Worm (Caenorhabditis elegans) whole organism, L4 larva: ENCODE data around the gene F07A11.4.

Experiments used
- F37D6.2 ChIP-seq: sonication (generic microtip); optimal IDR thresholded peaks from 2 replicates; lab custom pipeline; 2016; ENCODE audit warnings: mild to moderate bottlenecking, missing genetic modification characterization, missing compliant biosample characterization
- F44E2.7 ChIP-seq: fragments of 200-800 bp; sonication (Bioruptor generic); IDR thresholded peaks from 2 replicates; pipeline ENCODE4 v2.1.2; 2022; ENCODE audit warnings: missing genetic modification characterization, missing compliant biosample characterization
- R02D3.7 ChIP-seq: fragments of 150-350 bp; sonication (generic microtip); optimal IDR thresholded peaks from 3 replicates; lab custom pipeline; 2014; ENCODE audit warnings: missing biosample characterization, missing genetic modification characterization
- T26A8.4 ChIP-seq: fragments of 200-800 bp; sonication (Bioruptor generic); IDR thresholded peaks from 2 replicates; pipeline ENCODE4 v1.3.6; 2022; ENCODE audit warnings: missing genetic modification characterization, missing compliant biosample characterization
- Y105C5A.15 ChIP-seq: fragments of 200-800 bp; sonication (Bioruptor generic); IDR thresholded peaks from 2 replicates; pipeline ENCODE4 v1.3.6; 2022; ENCODE audit warnings: missing genetic modification characterization, missing compliant biosample characterization
- Y48G9A.11 ChIP-seq: fragments of 200-800 bp; sonication (Bioruptor generic); IDR thresholded peaks from 2 replicates; pipeline ENCODE4 v1.3.6; 2022; ENCODE audit warnings: missing genetic modification reagents, missing genetic modification characterization, missing compliant biosample characterization
- Y5F2A.4 ChIP-seq: fragments of 200-800 bp; sonication (Bioruptor generic); optimal IDR thresholded peaks from 2 replicates; lab custom pipeline; 2018; ENCODE audit warnings: mild to moderate bottlenecking, missing genetic modification characterization, missing compliant biosample characterization
- Y75B8A.6 ChIP-seq: fragments of 200-800 bp; sonication (Bioruptor generic); IDR thresholded peaks from 2 replicates; pipeline ENCODE4 v1.3.6; 2022; ENCODE audit warnings: missing genetic modification reagents, missing genetic modification characterization, missing compliant biosample characterization
- ZK546.5 ChIP-seq, 2 experiments: sonication (generic microtip); optimal IDR thresholded peaks; 2 replicates each; lab custom pipeline; 2017; ENCODE audit warnings: missing biosample characterization in 2 of 2, missing genetic modification characterization in 2 of 2
- aha-1 ChIP-seq: fragments of 150-350 bp; peaks from one replicate; lab custom pipeline; 2014; ENCODE audit warnings: missing biosample characterization, missing genetic modification characterization
- ama-1 ChIP-seq: fragments of 150-350 bp; optimal IDR thresholded peaks from 2 replicates; lab custom pipeline; 2014; ENCODE audit warnings: inconsistent platforms, mixed read lengths
- arid-1 ChIP-seq: fragments of 200-800 bp; sonication (Bioruptor generic); conservative IDR thresholded peaks from 2 replicates; pipeline ENCODE4 v1.3.6; 2022; ENCODE audit warnings: missing genetic modification reagents, missing genetic modification characterization, missing compliant biosample characterization
- attf-4 ChIP-seq: sonication (generic microtip); optimal IDR thresholded peaks from 3 replicates; lab custom pipeline; 2017; ENCODE audit warnings: missing biosample characterization, missing genetic modification characterization
- ceh-44 ChIP-seq: fragments of 200-800 bp; sonication (Bioruptor generic); IDR thresholded peaks from 2 replicates; pipeline ENCODE4 v1.3.6; 2022; ENCODE audit warnings: missing genetic modification reagents, missing genetic modification characterization, missing compliant biosample characterization
- ceh-82 ChIP-seq: sonication (generic microtip); optimal IDR thresholded peaks from 2 replicates; lab custom pipeline; 2017; ENCODE audit warnings: missing biosample characterization, missing genetic modification characterization
- ctbp-1 ChIP-seq: fragments of 200-800 bp; sonication (Bioruptor generic); IDR thresholded peaks from 2 replicates; pipeline ENCODE4 v1.3.6; 2022; ENCODE audit warnings: missing genetic modification reagents, missing genetic modification characterization, missing compliant biosample characterization
- daf-8 ChIP-seq: fragments of 200-800 bp; sonication (Bioruptor generic); IDR thresholded peaks from 2 replicates; pipeline ENCODE4 v1.3.6; 2022; ENCODE audit warnings: missing genetic modification characterization, missing compliant biosample characterization
- dpl-1 ChIP-seq: fragments of 150-350 bp; optimal IDR thresholded peaks from 2 replicates; lab custom pipeline; 2014; ENCODE audit warnings: missing biosample characterization, missing genetic modification reagents, missing genetic modification characterization
- dve-1 ChIP-seq: sonication (generic microtip); optimal IDR thresholded peaks from 2 replicates; lab custom pipeline; 2017; ENCODE audit warnings: antibody characterized with exemption, mild to moderate bottlenecking, missing genetic modification characterization, missing compliant biosample characterization; ENCODE audit not compliant: insufficient read depth
- fos-1 ChIP-seq: fragments of 150-350 bp; optimal IDR thresholded peaks from 2 replicates; lab custom pipeline; 2014; ENCODE audit warnings: missing biosample characterization, missing genetic modification characterization
- hlh-11 ChIP-seq: fragments of 200-800 bp; sonication (Bioruptor generic); optimal IDR thresholded peaks from 2 replicates; lab custom pipeline; 2018; ENCODE audit warnings: mild to moderate bottlenecking, missing genetic modification characterization, missing compliant biosample characterization
- hlh-30 ChIP-seq: sonication (generic microtip); optimal IDR thresholded peaks from 2 replicates; lab custom pipeline; 2017; ENCODE audit warnings: antibody characterized with exemption, mild to moderate bottlenecking, missing genetic modification characterization, missing compliant biosample characterization; ENCODE audit not compliant: insufficient read depth
- hmg-1.1 ChIP-seq: fragments of 200-800 bp; sonication (Bioruptor generic); IDR thresholded peaks from 2 replicates; pipeline ENCODE4 v1.3.6; 2022; ENCODE audit warnings: missing genetic modification reagents, missing genetic modification characterization, missing compliant biosample characterization
- jun-1 ChIP-seq: fragments of 150-350 bp; optimal IDR thresholded peaks from 2 replicates; lab custom pipeline; 2014; ENCODE audit warnings: missing biosample characterization, missing genetic modification reagents, missing genetic modification characterization
- lim-7 ChIP-seq: fragments of 200-800 bp; sonication (Bioruptor generic); IDR thresholded peaks from 2 replicates; pipeline ENCODE4 v1.3.6; 2022; ENCODE audit warnings: missing genetic modification characterization, missing compliant biosample characterization
- lin-15B ChIP-seq: fragments of 150-350 bp; sonication (generic microtip); optimal IDR thresholded peaks from 3 replicates; lab custom pipeline; 2014; ENCODE audit warnings: missing biosample characterization, missing genetic modification characterization
- lin-29 ChIP-seq: fragments of 200-800 bp; sonication (Bioruptor generic); IDR thresholded peaks from 2 replicates; pipeline ENCODE4 v1.3.6; 2022; ENCODE audit warnings: missing genetic modification reagents, missing genetic modification characterization, missing compliant biosample characterization
- lin-38 ChIP-seq: fragments of 200-800 bp; sonication (Bioruptor generic); IDR thresholded peaks from 2 replicates; pipeline ENCODE4 v1.3.6; 2022; ENCODE audit warnings: missing genetic modification reagents, missing genetic modification characterization, missing compliant biosample characterization
- lsy-2 ChIP-seq, 2 experiments: fragments of 150-350 bp in 1 of 2; sonication (generic microtip) in 1 of 2; optimal IDR thresholded peaks; 2 replicates each; lab custom pipeline; 2014 to 2017; ENCODE audit warnings: missing biosample characterization in 2 of 2, missing genetic modification characterization in 2 of 2
- mdt-29 ChIP-seq: fragments of 200-800 bp; sonication (Bioruptor generic); IDR thresholded peaks from 2 replicates; pipeline ENCODE4 v1.3.6; 2022; ENCODE audit warnings: missing genetic modification reagents, missing genetic modification characterization, missing compliant biosample characterization
- mxl-3 ChIP-seq: fragments of 200-800 bp; sonication (Bioruptor generic); optimal IDR thresholded peaks from 2 replicates; lab custom pipeline; 2018; ENCODE audit warnings: mild to moderate bottlenecking, missing genetic modification characterization, missing compliant biosample characterization
- nhr-102 ChIP-seq: sonication (generic microtip); optimal IDR thresholded peaks from 2 replicates; lab custom pipeline; 2016; ENCODE audit warnings: mild to moderate bottlenecking, missing genetic modification characterization, moderate library complexity, missing compliant biosample characterization
- nhr-11 ChIP-seq: fragments of 150-350 bp; optimal IDR thresholded peaks from 2 replicates; lab custom pipeline; 2014; ENCODE audit warnings: missing biosample characterization, missing genetic modification characterization
- nhr-77 ChIP-seq: fragments of 150-350 bp; optimal IDR thresholded peaks from 2 replicates; lab custom pipeline; 2014; ENCODE audit warnings: missing biosample characterization, missing genetic modification characterization
- php-3 ChIP-seq: fragments of 200-800 bp; sonication (Bioruptor generic); IDR thresholded peaks from 2 replicates; pipeline ENCODE4 v1.3.6; 2022; ENCODE audit warnings: missing genetic modification reagents, missing genetic modification characterization, missing compliant biosample characterization
- pqm-1 ChIP-seq: sonication (generic microtip); optimal IDR thresholded peaks from 2 replicates; lab custom pipeline; 2017; ENCODE audit warnings: missing biosample characterization, missing genetic modification characterization
- rbr-2 ChIP-seq: sonication (generic microtip); optimal IDR thresholded peaks from 2 replicates; lab custom pipeline; 2016; ENCODE audit warnings: missing genotype, missing genetic modification characterization, missing compliant biosample characterization
- set-16 ChIP-seq: fragments of 200-800 bp; sonication (Bioruptor generic); IDR thresholded peaks from 2 replicates; pipeline ENCODE4 v1.3.6; 2022; ENCODE audit warnings: missing genetic modification reagents, missing genetic modification characterization, missing compliant biosample characterization
- skn-1 ChIP-seq: fragments of 150-350 bp; optimal IDR thresholded peaks from 2 replicates; lab custom pipeline; 2014; ENCODE audit warnings: missing biosample characterization, missing genetic modification characterization
- spr-1 ChIP-seq: sonication (generic microtip); optimal IDR thresholded peaks from 2 replicates; lab custom pipeline; 2016; ENCODE audit warnings: mild to moderate bottlenecking, missing genetic modification characterization, missing compliant biosample characterization
- spr-3 ChIP-seq: fragments of 200-800 bp; sonication (Bioruptor generic); optimal IDR thresholded peaks from 2 replicates; lab custom pipeline; 2018; ENCODE audit warnings: mild to moderate bottlenecking, missing genetic modification characterization, missing compliant biosample characterization
- unc-62 ChIP-seq, 3 experiments: fragments of 150-350 bp in 1 of 3; sonication (generic microtip); optimal IDR thresholded peaks in 2 of 3; peaks in 1 of 3; 1 replicate in 1 of 3; 2 replicates in 2 of 3; lab custom pipeline; 2014 to 2017; ENCODE audit warnings: missing biosample characterization in 3 of 3, missing genetic modification characterization in 3 of 3, missing genetic modification reagents in 3 of 3, missing genotype in 1 of 3
- vab-7 ChIP-seq: fragments of 200-800 bp; sonication (Bioruptor generic); IDR thresholded peaks from 2 replicates; pipeline ENCODE4 v1.3.6; 2022; ENCODE audit warnings: missing genetic modification reagents, missing genetic modification characterization, missing compliant biosample characterization
- zag-1 ChIP-seq: fragments of 150-350 bp; optimal IDR thresholded peaks from 2 replicates; lab custom pipeline; 2014; ENCODE audit warnings: missing biosample characterization, missing genetic modification characterization
- zfp-2 ChIP-seq: sonication (generic microtip); optimal IDR thresholded peaks from 2 replicates; lab custom pipeline; 2016; ENCODE audit warnings: mild to moderate bottlenecking, missing genetic modification characterization, missing compliant biosample characterization
- zfp-3 ChIP-seq: fragments of 200-800 bp; sonication (Bioruptor generic); conservative IDR thresholded peaks from 2 replicates; pipeline ENCODE4 v1.3.6; 2022; ENCODE audit warnings: missing genetic modification reagents, missing genetic modification characterization, missing compliant biosample characterization
- zip-11 ChIP-seq: fragments of 200-800 bp; sonication (Bioruptor generic); IDR thresholded peaks from 2 replicates; pipeline ENCODE4 v1.3.6; 2022; ENCODE audit warnings: missing genetic modification characterization, missing compliant biosample characterization
- ztf-11 ChIP-seq: fragments of 150-350 bp; optimal IDR thresholded peaks from 2 replicates; lab custom pipeline; 2014; ENCODE audit warnings: missing biosample characterization, missing genetic modification characterization

Gene F07A11.4

DNA sequence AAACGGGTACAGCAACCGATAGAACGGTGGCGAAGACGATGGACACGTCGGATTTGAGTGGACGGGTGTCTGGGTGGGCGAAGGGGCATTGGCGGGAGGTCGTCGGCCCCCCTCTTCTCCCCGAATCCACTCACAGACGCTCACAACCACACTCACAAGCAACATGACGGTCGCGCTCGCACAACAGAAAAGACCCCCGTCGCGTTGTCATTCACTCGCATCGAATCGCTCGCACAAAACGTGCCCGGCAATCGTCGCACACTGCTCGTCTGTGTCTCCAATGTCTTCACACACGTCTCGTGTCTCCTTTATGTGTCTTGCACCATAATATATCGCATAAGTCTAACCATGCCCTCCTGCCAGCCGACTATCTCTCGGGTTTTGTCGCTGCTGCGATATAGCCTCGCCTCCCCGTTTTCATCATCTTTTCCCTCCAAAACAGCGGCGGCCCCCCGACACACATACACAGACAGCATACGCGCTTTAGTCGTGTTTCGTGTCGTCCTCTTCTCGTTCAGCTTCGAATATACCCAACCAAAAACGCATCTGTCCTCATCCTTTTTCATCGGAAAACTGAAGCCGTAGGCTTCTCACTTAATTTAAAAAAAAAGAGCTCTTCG lies 33.4 kb downstream of the F07A11.4 start (continued):
- TF ChIP-seq zip-11 (GFP tag; lab: Robert Waterston, UW) = no peak
- TF ChIP-seq lin-29 (GFP tag; lab: Robert Waterston, UW) = no peak
- TF ChIP-seq F44E2.7 = no peak
- TF ChIP-seq F37D6.2 (tag; lab: Kevin White, UChicago) = peak; percentile 74
- peak; percentile 64; the same call in 1 of the 2 replicates for TF ChIP-seq ceh-44 (GFP tag; lab: Robert Waterston, UW)
- TF ChIP-seq aha-1 (tag; lab: Kevin White, UChicago) = peak; percentile 98
- peak; percentile 65 for TF ChIP-seq php-3 (GFP tag; lab: Robert Waterston, UW)
- TF ChIP-seq spr-3 = peak; percentile 52
- no peak for TF ChIP-seq zfp-3
- TF ChIP-seq hlh-11 (tag; lab: Kevin White, UChicago) = peak; percentile 98
- no peak for TF ChIP-seq Y48G9A.11 (GFP tag; lab: Robert Waterston, UW)
- no peak for TF ChIP-seq lin-15B (tag; lab: Kevin White, UChicago)
- no peak for TF ChIP-seq Y75B8A.6 (GFP tag; lab: Robert Waterston, UW)
- TF ChIP-seq nhr-77 (tag; lab: Kevin White, UChicago) = peak; percentile 46
- peak; percentile 84 to 87 for TF ChIP-seq lsy-2 (tag; optimal IDR thresholded peaks at IDR 0.05; lab: Kevin White, UChicago)
- peak; percentile 90 for TF ChIP-seq T26A8.4
- TF ChIP-seq fos-1 (tag; lab: Kevin White, UChicago) = no peak
- TF ChIP-seq ceh-82 = no peak
- peak; percentile 74 for TF ChIP-seq ama-1 (lab: Kevin White, UChicago)
- TF ChIP-seq hlh-30 (tag; lab: Kevin White, UChicago) = peak; percentile 98
- TF ChIP-seq hmg-1.1 (GFP tag; lab: Robert Waterston, UW) = peak; percentile 97
- TF ChIP-seq vab-7 (GFP tag; lab: Robert Waterston, UW) = no peak
- no peak for TF ChIP-seq ztf-11 (tag; lab: Kevin White, UChicago)
- peak; percentile 93 for TF ChIP-seq mxl-3
- TF ChIP-seq attf-4 (tag; lab: Kevin White, UChicago) = no peak
- peak; percentile 89 for TF ChIP-seq nhr-11
- TF ChIP-seq lim-7 (GFP tag; lab: Robert Waterston, UW) = no peak
- TF ChIP-seq ZK546.5 (tag; optimal IDR thresholded peaks at IDR 0.05; lab: Kevin White, UChicago) = no peak
- peak; percentile 93 for TF ChIP-seq rbr-2
- no peak; the same call in 1 of the 2 replicates for TF ChIP-seq mdt-29

DNA sequence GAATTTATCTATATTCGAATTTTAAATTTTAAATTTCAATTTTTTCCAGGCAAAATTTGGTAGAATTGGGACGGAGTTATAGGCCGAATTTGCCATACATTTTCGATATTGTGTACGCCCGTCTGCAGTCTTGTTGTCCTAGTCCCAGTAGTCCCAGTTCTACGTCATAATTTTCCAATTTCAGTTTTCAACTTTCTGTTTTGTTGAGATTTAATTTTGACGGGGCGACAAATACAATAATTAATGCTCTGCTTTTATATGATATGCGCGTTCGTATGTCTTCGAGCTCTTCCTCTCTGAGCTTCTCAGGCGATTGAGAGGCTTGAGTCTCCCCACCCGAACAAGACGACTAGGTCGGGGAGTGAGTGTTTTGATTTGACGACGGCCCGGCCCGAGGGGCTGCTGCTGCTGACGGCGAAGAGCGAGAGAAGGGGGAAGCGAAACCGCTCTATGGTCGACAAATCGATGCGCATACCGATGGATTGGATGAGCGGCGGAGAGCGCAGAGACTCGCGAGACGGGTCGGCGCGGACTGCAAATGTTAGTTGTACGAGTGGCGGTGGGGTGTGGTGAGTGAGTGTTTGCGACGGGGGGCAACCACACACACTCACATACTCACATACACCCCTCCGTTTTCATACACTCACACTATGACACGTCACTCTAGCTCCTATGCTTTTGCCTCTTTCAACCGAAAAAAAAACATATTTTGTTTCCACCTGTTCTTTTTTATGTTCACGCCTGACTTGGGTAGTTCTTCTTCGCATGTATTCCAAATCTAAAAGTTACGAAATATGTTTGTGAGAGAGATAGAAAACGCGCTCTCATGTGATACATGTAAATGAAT lies 34.1 kb downstream of the F07A11.4 start:
- no peak for TF ChIP-seq daf-8 (GFP tag; lab: Robert Waterston, UW)
- 0 out of 2 replicates have a peak, but pooled peaks have one; percentile 29 for TF ChIP-seq ceh-44 (GFP tag; lab: Robert Waterston, UW)
- no peak for TF ChIP-seq skn-1 (tag; lab: Kevin White, UChicago)
- TF ChIP-seq pqm-1 = no peak
- no peak for TF ChIP-seq zfp-2
- TF ChIP-seq Y105C5A.15 (GFP tag; lab: Robert Waterston, UW) = no peak
- TF ChIP-seq zag-1 (tag; lab: Kevin White, UChicago) = peak; percentile 42
- no peak for TF ChIP-seq Y5F2A.4 (GFP tag; lab: Kevin White, UChicago)
- peak; percentile 55; the same call in 1 of the 2 replicates for TF ChIP-seq ctbp-1 (GFP tag; lab: Robert Waterston, UW)
- peak; percentile 59 for TF ChIP-seq lin-38 (GFP tag; lab: Robert Waterston, UW)
- 0 out of 2 replicates have a peak, but pooled peaks have one; percentile 19 for TF ChIP-seq mdt-29
- TF ChIP-seq jun-1 (tag; lab: Kevin White, UChicago) = no peak
- peak; percentile 20 for TF ChIP-seq nhr-102 (tag; lab: Kevin White, UChicago)
- TF ChIP-seq dve-1 = peak; percentile 57
- peak; percentile 89 for TF ChIP-seq mxl-3
- TF ChIP-seq Y75B8A.6 (GFP tag; lab: Robert Waterston, UW) = no peak
- peak; percentile 67 for TF ChIP-seq spr-1 (tag; lab: Kevin White, UChicago)
- no peak for TF ChIP-seq R02D3.7 (tag; lab: Kevin White, UChicago)
- peak; percentile 2 for TF ChIP-seq dpl-1 (GFP tag; lab: Kevin White, UChicago)
- peak; percentile 78 for TF ChIP-seq hlh-30 (tag; lab: Kevin White, UChicago)
- TF ChIP-seq lin-15B (tag; lab: Kevin White, UChicago) = no peak
- TF ChIP-seq arid-1 = peak; percentile 70
- TF ChIP-seq set-16 = peak; percentile 99
- TF ChIP-seq unc-62 (GFP tag; optimal IDR thresholded peaks at IDR 0.05 in 1 of 2; lab: Kevin White, UChicago) = no peak
- TF ChIP-seq unc-62 (tag; optimal IDR thresholded peaks at IDR 0.05; lab: Kevin White, UChicago) = no peak
